Worm (Caenorhabditis elegans): ENCODE results near the gene nep-9.

DNA sequence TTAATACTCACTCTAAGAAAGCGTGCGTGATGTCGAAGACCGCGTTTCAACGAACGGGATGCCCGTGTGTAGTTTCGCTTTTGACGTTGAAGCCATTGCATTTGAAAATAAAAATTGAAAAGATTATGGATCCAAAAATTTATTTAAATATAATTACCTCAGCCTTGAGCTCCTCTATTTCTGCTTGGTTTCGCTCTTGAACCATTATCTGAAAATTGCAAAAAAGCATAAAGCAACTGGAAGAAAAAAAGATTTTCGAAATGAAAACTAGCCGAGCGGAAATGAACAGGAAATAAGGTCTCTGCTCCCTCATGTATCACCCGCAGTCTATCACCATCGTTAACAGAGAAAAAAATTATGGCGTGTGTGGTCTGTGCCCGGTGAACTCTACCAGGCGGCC lies 32.0 kb downstream of the nep-9 start, which contains the start of gene Y49F6C.6:
- no peak for TF ChIP-seq W03F9.2 (tag; optimal IDR thresholded peaks at IDR 0.05)
- TF ChIP-seq him-1 (tag; optimal IDR thresholded peaks at IDR 0.05) = no peak
- no peak for TF ChIP-seq dao-5 (tag; optimal IDR thresholded peaks at IDR 0.05)

Data from whole organism, L4/young adult.